Fruit fly (Drosophila melanogaster) whole organism, wandering third instar larva: ENCODE measurements around the gene CG32087.
A peak's percentile ranks its signal among the peaks of the same experiment; 100 is the strongest.

Source experiments
- Abd-B ChIP-seq: fragments of >200 bp; optimal IDR thresholded peaks from 2 replicates; lab custom pipeline; 2017; ENCODE audit warnings: missing biosample characterization, missing genetic modification characterization
- CG32264 ChIP-seq: fragments of 200-800 bp; sonication (Bioruptor generic); optimal IDR thresholded peaks from 2 replicates; lab custom pipeline; 2016; ENCODE audit warnings: missing biosample characterization, missing genetic modification characterization
- CG9705 ChIP-seq: fragments of 200-800 bp; sonication (Bioruptor generic); optimal IDR thresholded peaks from 2 replicates; lab custom pipeline; 2018; ENCODE audit warnings: missing biosample characterization, mild to moderate bottlenecking, missing genetic modification characterization
- CrebA ChIP-seq: fragments of 200-800 bp; sonication (Bioruptor generic); optimal IDR thresholded peaks from 2 replicates; lab custom pipeline; 2016; ENCODE audit warnings: missing biosample characterization, mild to moderate bottlenecking, missing genetic modification characterization, borderline replicate concordance
- Dfd ChIP-seq: fragments of >200 bp; optimal IDR thresholded peaks from 2 replicates; lab custom pipeline; 2017; ENCODE audit warnings: missing biosample characterization, missing genetic modification characterization
- Dif ChIP-seq: fragments of 200-275, 200-300 bp; sonication (Bioruptor generic); optimal IDR thresholded peaks from 2 replicates; lab custom pipeline; 2018; ENCODE audit warnings: missing biosample characterization, missing genetic modification characterization; ENCODE audit not compliant: partially characterized antibody
- GATAd ChIP-seq: sonication (Bioruptor generic); optimal IDR thresholded peaks from 2 replicates; lab custom pipeline; 2016; ENCODE audit warnings: missing biosample characterization, missing genetic modification characterization
- HLH106 ChIP-seq: fragments of 200-800 bp; optimal IDR thresholded peaks from 3 replicates; lab custom pipeline; 2019; ENCODE audit warnings: missing biosample characterization, mild to moderate bottlenecking, missing genetic modification characterization, moderate library complexity
- Hnf4 ChIP-seq: fragments of 200-800 bp; sonication (Bioruptor generic); optimal IDR thresholded peaks from 2 replicates; lab custom pipeline; 2016; ENCODE audit warnings: missing biosample characterization, mild to moderate bottlenecking, missing genetic modification characterization
- Hr78 ChIP-seq: fragments of >200 bp; optimal IDR thresholded peaks from 2 replicates; lab custom pipeline; 2017; ENCODE audit warnings: missing biosample characterization, missing genetic modification characterization
- Hr83 ChIP-seq: fragments of 200-300 bp; sonication (Bioruptor generic); optimal IDR thresholded peaks from 2 replicates; lab custom pipeline; 2016; ENCODE audit warnings: missing biosample characterization, mild to moderate bottlenecking, missing genetic modification characterization, moderate library complexity; ENCODE audit not compliant: poor library complexity, severe bottlenecking
- Jra ChIP-seq: sonication (Bioruptor generic); optimal IDR thresholded peaks from 2 replicates; lab custom pipeline; 2016; ENCODE audit warnings: missing biosample characterization, missing genetic modification characterization
- Mio ChIP-seq: sonication (Bioruptor generic); optimal IDR thresholded peaks from 2 replicates; lab custom pipeline; 2016; ENCODE audit warnings: missing biosample characterization, missing genetic modification characterization
- Myc ChIP-seq: fragments of >200 bp; optimal IDR thresholded peaks from 2 replicates; lab custom pipeline; 2017
- N ChIP-seq: fragments of >200 bp; optimal IDR thresholded peaks from 2 replicates; lab custom pipeline; 2018; ENCODE audit warnings: missing biosample characterization, missing external identifiers, missing genetic modification characterization
- OdsH ChIP-seq: fragments of 200-800 bp; sonication (Bioruptor generic); optimal IDR thresholded peaks from 2 replicates; lab custom pipeline; 2016; ENCODE audit warnings: missing biosample characterization, mild to moderate bottlenecking, missing genetic modification characterization
- Rel ChIP-seq, 2 experiments: fragments of 200-800 bp; sonication (Bioruptor generic) in 1 of 2; optimal IDR thresholded peaks; 2 replicates in 1 of 2; 3 replicates in 1 of 2; lab custom pipeline; 2016 to 2019; ENCODE audit warnings: mild to moderate bottlenecking in 2 of 2, missing biosample characterization in 2 of 2, missing genetic modification characterization in 2 of 2, moderate library complexity in 1 of 2
- Sp1 ChIP-seq: fragments of 200-800 bp; sonication (Bioruptor generic); optimal IDR thresholded peaks from 3 replicates; lab custom pipeline; 2019; ENCODE audit warnings: missing biosample characterization, mild to moderate bottlenecking, missing genetic modification characterization, moderate library complexity
- Vsx2 ChIP-seq: fragments of 200-300, 225-300 bp; sonication (Bioruptor generic); optimal IDR thresholded peaks from 2 replicates; lab custom pipeline; 2018; ENCODE audit warnings: missing biosample characterization, missing genetic modification characterization; ENCODE audit not compliant: partially characterized antibody
- br ChIP-seq: fragments of 200-800 bp; sonication (Bioruptor generic); optimal IDR thresholded peaks from 2 replicates; lab custom pipeline; 2016; ENCODE audit warnings: missing biosample characterization, missing genetic modification characterization
- brk ChIP-seq: fragments of 200-800 bp; sonication (Bioruptor generic); optimal IDR thresholded peaks from 2 replicates; lab custom pipeline; 2016; ENCODE audit warnings: missing biosample characterization, mild to moderate bottlenecking, missing genetic modification characterization
- dl ChIP-seq, 2 experiments: fragments of 175-275, 200-275 bp in 1 of 2; fragments of 200-275 bp in 1 of 2; sonication (Bioruptor generic); optimal IDR thresholded peaks; lab custom pipeline; 2018; ENCODE audit warnings: mild to moderate bottlenecking in 2 of 2, missing biosample characterization in 2 of 2, missing genetic modification characterization in 2 of 2, moderate library complexity in 2 of 2; ENCODE audit not compliant: partially characterized antibody in 2 of 2, insufficient read depth in 1 of 2
- dmrt93B ChIP-seq: fragments of 200-800 bp; sonication (Bioruptor generic); optimal IDR thresholded peaks from 2 replicates; lab custom pipeline; 2018; ENCODE audit warnings: missing biosample characterization, mild to moderate bottlenecking, missing genetic modification characterization
- dsf ChIP-seq: sonication (Bioruptor generic); optimal IDR thresholded peaks from 2 replicates; lab custom pipeline; 2016; ENCODE audit warnings: missing biosample characterization, missing genetic modification characterization, borderline replicate concordance
- ey ChIP-seq: fragments of 200-800 bp; sonication (Bioruptor generic); optimal IDR thresholded peaks from 2 replicates; lab custom pipeline; 2016; ENCODE audit warnings: missing biosample characterization, missing genetic modification characterization
- foxo ChIP-seq, 2 experiments: fragments of 200-800 bp; sonication (Bioruptor generic); optimal IDR thresholded peaks; 2 replicates in 1 of 2; 3 replicates in 1 of 2; lab custom pipeline; 2016 to 2017; ENCODE audit warnings: missing biosample characterization in 2 of 2, missing genetic modification characterization in 2 of 2
- fru ChIP-seq: fragments of 200-800 bp; sonication (Bioruptor generic); optimal IDR thresholded peaks from 3 replicates; lab custom pipeline; 2016; ENCODE audit warnings: missing biosample characterization, mild to moderate bottlenecking, missing genetic modification characterization
- h ChIP-seq: fragments of 200-800 bp; sonication (Bioruptor generic); optimal IDR thresholded peaks from 3 replicates; lab custom pipeline; 2016; ENCODE audit warnings: missing biosample characterization, mild to moderate bottlenecking, missing genetic modification characterization
- jim ChIP-seq: fragments of 175-275, 200-325 bp; sonication (Bioruptor generic); optimal IDR thresholded peaks from 2 replicates; lab custom pipeline; 2016; ENCODE audit warnings: missing biosample characterization, mild to moderate bottlenecking, missing genetic modification characterization
- lola ChIP-seq: fragments of >200 bp; optimal IDR thresholded peaks from 2 replicates; lab custom pipeline; 2017; ENCODE audit warnings: missing biosample characterization, missing genetic modification characterization
- pan ChIP-seq: fragments of >200 bp; optimal IDR thresholded peaks from 2 replicates; lab custom pipeline; 2017
- psq ChIP-seq: fragments of 200-800 bp; sonication (Bioruptor generic); optimal IDR thresholded peaks from 3 replicates; lab custom pipeline; 2017; ENCODE audit warnings: missing biosample characterization, mild to moderate bottlenecking, missing genetic modification characterization, moderate library complexity
- rgr ChIP-seq: fragments of 200-800 bp; sonication (Bioruptor generic); optimal IDR thresholded peaks from 3 replicates; lab custom pipeline; 2016; ENCODE audit warnings: missing biosample characterization, mild to moderate bottlenecking, missing genetic modification characterization
- sage ChIP-seq: fragments of 200-800 bp; sonication (Bioruptor generic); optimal IDR thresholded peaks from 2 replicates; lab custom pipeline; 2016; ENCODE audit warnings: missing biosample characterization, mild to moderate bottlenecking, missing genetic modification characterization
- sv ChIP-seq: fragments of 200-800 bp; sonication (Bioruptor generic); optimal IDR thresholded peaks from 3 replicates; lab custom pipeline; 2016; ENCODE audit warnings: missing biosample characterization, missing genetic modification characterization
- tai ChIP-seq: sonication (Bioruptor generic); optimal IDR thresholded peaks from 2 replicates; lab custom pipeline; 2016; ENCODE audit warnings: missing biosample characterization, missing genetic modification characterization
- usp ChIP-seq: fragments of >200 bp; optimal IDR thresholded peaks from 2 replicates; lab custom pipeline; 2017; ENCODE audit warnings: missing biosample characterization, missing genetic modification characterization
- woc ChIP-seq: sonication (Bioruptor generic); optimal IDR thresholded peaks from 2 replicates; lab custom pipeline; 2016; ENCODE audit warnings: missing biosample characterization, mild to moderate bottlenecking, missing genetic modification characterization

CG32087 gene

dm6 chr3L:11717300-11717699, 14.6 kb upstream of the CG32087 start:
- TF ChIP-seq Sp1 (GFP tag; lab: Kevin White, UChicago), result no peak
- TF ChIP-seq Dif, result no peak
- TF ChIP-seq lola, result no peak
- no peak for TF ChIP-seq Jra (GFP tag; lab: Kevin White, UChicago)
- TF ChIP-seq Hr78 (GFP tag; lab: Kevin White, UChicago), result no peak
- TF ChIP-seq ey (GFP tag; lab: Kevin White, UChicago), result no peak
- TF ChIP-seq Dfd (GFP tag; lab: Kevin White, UChicago), result no peak
- TF ChIP-seq Rel (GFP tag; optimal IDR thresholded peaks at IDR 0.05; lab: Kevin White, UChicago), result no peak
- no peak for TF ChIP-seq Rel (tag; optimal IDR thresholded peaks at IDR 0.05; lab: Kevin White, UChicago)
- TF ChIP-seq CG32264 (GFP tag; lab: Kevin White, UChicago), result no peak

dm6 chr3L:11717993-11718392, 13.9 kb upstream of the CG32087 start:
- TF ChIP-seq OdsH (GFP tag; lab: Kevin White, UChicago), result no peak
- no peak for TF ChIP-seq GATAd (GFP tag; lab: Kevin White, UChicago)
- TF ChIP-seq HLH106 (tag; lab: Kevin White, UChicago), result no peak
- TF ChIP-seq tai (GFP tag; lab: Kevin White, UChicago), result no peak
- TF ChIP-seq CG32264 (GFP tag; lab: Kevin White, UChicago), result no peak
- no peak for TF ChIP-seq foxo (GFP tag; optimal IDR thresholded peaks at IDR 0.05; lab: Kevin White, UChicago)
- no peak for TF ChIP-seq Vsx2 (GFP tag; lab: Kevin White, UChicago)
- no peak for TF ChIP-seq Jra (GFP tag; lab: Kevin White, UChicago)
- no peak for TF ChIP-seq Hnf4 (GFP tag; lab: Kevin White, UChicago)
- TF ChIP-seq CrebA, result no peak
- TF ChIP-seq Sp1 (GFP tag; lab: Kevin White, UChicago), result no peak
- TF ChIP-seq Rel (GFP tag; optimal IDR thresholded peaks at IDR 0.05; lab: Kevin White, UChicago), result no peak
- TF ChIP-seq Rel (tag; optimal IDR thresholded peaks at IDR 0.05; lab: Kevin White, UChicago), result no peak
- TF ChIP-seq ey (GFP tag; lab: Kevin White, UChicago), result no peak
- no peak for TF ChIP-seq pan
- TF ChIP-seq rgr (GFP tag; lab: Kevin White, UChicago), result no peak
- TF ChIP-seq h (GFP tag; lab: Kevin White, UChicago), result no peak

dm6 chr3L:11720780-11721179, 11.2 kb upstream of the CG32087 start, which contains the start of gene Bmcp:
Bmcp (plus strand) TSS chr3L:11720934.
- no peak for TF ChIP-seq dsf (GFP tag; lab: Kevin White, UChicago)
- TF ChIP-seq GATAd (GFP tag; lab: Kevin White, UChicago), result no peak
- no peak for TF ChIP-seq OdsH (GFP tag; lab: Kevin White, UChicago)
- TF ChIP-seq ey (GFP tag; lab: Kevin White, UChicago), result no peak
- TF ChIP-seq Hnf4 (GFP tag; lab: Kevin White, UChicago), result no peak
- no peak for TF ChIP-seq pan
- TF ChIP-seq CG9705, result no peak

- TF ChIP-seq usp (GFP tag; lab: Kevin White, UChicago) (no peak), Sp1 (GFP tag; lab: Kevin White, UChicago) (no peak), Dif (no peak), psq (GFP tag; lab: Kevin White, UChicago) (peak; percentile 5), h (GFP tag; lab: Kevin White, UChicago) (peak; percentile 50), ey (GFP tag; lab: Kevin White, UChicago) (peak; percentile 45), CG32264 (GFP tag; lab: Kevin White, UChicago) (no peak), Hr83 (GFP tag; lab: Kevin White, UChicago) (no peak), Hnf4 (GFP tag; lab: Kevin White, UChicago) (peak; percentile 44), Abd-B (GFP tag; lab: Kevin White, UChicago) (no peak), Hr78 (GFP tag; lab: Kevin White, UChicago) (no peak), dl (GFP tag; optimal IDR thresholded peaks at IDR 0.05; lab: Kevin White, UChicago; ENCODE audit: insufficient read depth in 1 of 2, partially characterized antibody in 2 of 2) (no peak), fru (GFP tag; lab: Kevin White, UChicago) (peak; percentile 37), lola (no peak), rgr (GFP tag; lab: Kevin White, UChicago) (peak; percentile 39), Mio (GFP tag; lab: Kevin White, UChicago) (no peak), Dfd (GFP tag; lab: Kevin White, UChicago) (no peak), foxo (GFP tag; optimal IDR thresholded peaks at IDR 0.05; lab: Kevin White, UChicago) (peak in 1 of 2 experiments; percentile 31), br (GFP tag; lab: Kevin White, UChicago) (peak; percentile 27), sage (GFP tag; lab: Kevin White, UChicago) (no peak), pan (no peak), jim (no peak), dmrt93B (no peak), N (no peak), sv (GFP tag; lab: Kevin White, UChicago) (no peak), CG9705 (no peak), GATAd (GFP tag; lab: Kevin White, UChicago) (no peak), Myc (lab: Kevin White, UChicago) (no peak), brk (GFP tag; lab: Kevin White, UChicago) (no peak), Jra (GFP tag; lab: Kevin White, UChicago) (peak; percentile 43), OdsH (GFP tag; lab: Kevin White, UChicago) (peak; percentile 33), Vsx2 (GFP tag; lab: Kevin White, UChicago) (no peak), HLH106 (tag; lab: Kevin White, UChicago) (peak; percentile 45), CrebA (no peak), tai (GFP tag; lab: Kevin White, UChicago) (no peak), woc (GFP tag; lab: Kevin White, UChicago) (no peak), Rel (GFP tag; optimal IDR thresholded peaks at IDR 0.05; lab: Kevin White, UChicago) (no peak), Rel (tag; optimal IDR thresholded peaks at IDR 0.05; lab: Kevin White, UChicago) (no peak)
Measured at dm6 chr3L:11721498-11721946, 10.4 kb upstream of the CG32087 start.
